Fruit fly (Drosophila melanogaster): ENCODE results near the gene rdgC.

Gene rdgC

dm6 chr3L:20223398-20223951 is 24.4 kb upstream of the rdgC start, which contains the start of gene CG17147 (continued):
- TF ChIP-seq CG34376 (GFP tag; optimal IDR thresholded peaks at IDR 0.05) (peak; percentile 88), croc (GFP tag; conservative IDR thresholded peaks at IDR 0.05) (no peak)

dm6 chr3L:20226153-20226552 is 21.7 kb upstream of the rdgC start:
- no peak for TF ChIP-seq CG7745 (tag; optimal IDR thresholded peaks at IDR 0.05)
- no peak for TF ChIP-seq Bteb2 (GFP tag; optimal IDR thresholded peaks at IDR 0.05)
- TF ChIP-seq Doc2 (GFP tag; IDR thresholded peaks at IDR 0.05), result no peak
- no peak for TF ChIP-seq CG3065 (GFP tag; optimal IDR thresholded peaks at IDR 0.05)
- no peak for TF ChIP-seq CG8944 (GFP tag; optimal IDR thresholded peaks at IDR 0.05)
- TF ChIP-seq Atf3 (GFP tag; optimal IDR thresholded peaks at IDR 0.05), result no peak
- TF ChIP-seq C15 (GFP tag; IDR thresholded peaks at IDR 0.05), result no peak
- no peak for TF ChIP-seq CG10431 (GFP tag; optimal IDR thresholded peaks at IDR 0.05)
- no peak for TF ChIP-seq Eip74EF (GFP tag; optimal IDR thresholded peaks at IDR 0.05)
- TF ChIP-seq gro (GFP tag; optimal IDR thresholded peaks at IDR 0.05), result no peak
- no peak for TF ChIP-seq CG17568 (GFP tag; optimal IDR thresholded peaks at IDR 0.05)
- no peak for TF ChIP-seq az2 (GFP tag; optimal IDR thresholded peaks at IDR 0.05)
- peak; percentile 40; the same call in 1 of the 3 replicates for TF ChIP-seq knrl (GFP tag; IDR thresholded peaks at IDR 0.05; ENCODE audit: partially characterized antibody)
- 0 out of 3 replicates have a peak, but pooled peaks have one; percentile 22 for TF ChIP-seq CG14860 (GFP tag; IDR thresholded peaks at IDR 0.05; ENCODE audit: partially characterized antibody)
- peak; percentile 66 for TF ChIP-seq BEAF-32 (GFP tag; optimal IDR thresholded peaks at IDR 0.05)
- TF ChIP-seq CG12391 (tag; optimal IDR thresholded peaks at IDR 0.05), result no peak
- no peak for TF ChIP-seq Max (GFP tag; optimal IDR thresholded peaks at IDR 0.05)
- peak; percentile 58 for TF ChIP-seq MESR4 (GFP tag; optimal IDR thresholded peaks at IDR 0.05)
- no peak for TF ChIP-seq vvl (GFP tag; IDR thresholded peaks at IDR 0.05)
- TF ChIP-seq CG15479 (GFP tag; optimal IDR thresholded peaks at IDR 0.05), result no peak
- TF ChIP-seq Hr39 (optimal IDR thresholded peaks at IDR 0.05), result no peak
- peak; percentile 52 for TF ChIP-seq Scr (GFP tag; IDR thresholded peaks at IDR 0.05; ENCODE audit: partially characterized antibody)
- TF ChIP-seq amos (GFP tag; IDR thresholded peaks at IDR 0.05; ENCODE audit: partially characterized antibody), result peak; percentile 12; the same call in 1 of the 2 replicates
- TF ChIP-seq ftz-f1 (GFP tag; optimal IDR thresholded peaks at IDR 0.05), result no peak
- TF ChIP-seq h (optimal IDR thresholded peaks at IDR 0.05), result no peak
- no peak for TF ChIP-seq HHEX (GFP tag; optimal IDR thresholded peaks at IDR 0.05)
- TF ChIP-seq jigr1 (GFP tag; IDR thresholded peaks at IDR 0.05), result no peak
- no peak for TF ChIP-seq CG4854 (GFP tag; optimal IDR thresholded peaks at IDR 0.05)
- peak; percentile 39; the same call in 1 of the 3 replicates for TF ChIP-seq CG16813 (GFP tag; IDR thresholded peaks at IDR 0.05; ENCODE audit: partially characterized antibody)
- TF ChIP-seq Antp (GFP tag; optimal IDR thresholded peaks at IDR 0.05), result no peak
- TF ChIP-seq CG2889 (GFP tag; IDR thresholded peaks at IDR 0.05), result no peak
- TF ChIP-seq CG4820 (GFP tag; optimal IDR thresholded peaks at IDR 0.05), result no peak
- TF ChIP-seq hth (optimal IDR thresholded peaks at IDR 0.05), result no peak
- no peak for TF ChIP-seq da (GFP tag; optimal IDR thresholded peaks at IDR 0.05)
- TF ChIP-seq CG4707 (GFP tag; optimal IDR thresholded peaks at IDR 0.05), result no peak
- TF ChIP-seq Tbp (GFP tag; optimal IDR thresholded peaks at IDR 0.05), result no peak
- TF ChIP-seq Nf-YC (tag; optimal IDR thresholded peaks at IDR 0.05), result no peak
- no peak; the same call in 2 of the 3 replicates for TF ChIP-seq CG34422 (GFP tag; IDR thresholded peaks at IDR 0.05)
- no peak for TF ChIP-seq Mrtf (GFP tag; IDR thresholded peaks at IDR 0.05)
- TF ChIP-seq phol (tag; optimal IDR thresholded peaks at IDR 0.05), result peak; percentile 41
- TF ChIP-seq CG6791 (GFP tag; IDR thresholded peaks at IDR 0.05; ENCODE audit: partially characterized antibody), result no peak
- no peak for TF ChIP-seq emc (GFP tag; optimal IDR thresholded peaks at IDR 0.05)
- TF ChIP-seq fru (optimal IDR thresholded peaks at IDR 0.05), result no peak
- no peak for TF ChIP-seq fu2 (GFP tag; optimal IDR thresholded peaks at IDR 0.05)
- TF ChIP-seq CG2120 (GFP tag; optimal IDR thresholded peaks at IDR 0.05), result no peak
- TF ChIP-seq CG7271 (tag; optimal IDR thresholded peaks at IDR 0.05), result no peak
- no peak for TF ChIP-seq ranshi (GFP tag; IDR thresholded peaks at IDR 0.05)
- TF ChIP-seq ash1 (GFP tag; optimal IDR thresholded peaks at IDR 0.05), result no peak

Measured in whole organism, embryonic.